Fruit fly (Drosophila melanogaster): ENCODE data around the gene Nup154.

Nup154 gene

DNA sequence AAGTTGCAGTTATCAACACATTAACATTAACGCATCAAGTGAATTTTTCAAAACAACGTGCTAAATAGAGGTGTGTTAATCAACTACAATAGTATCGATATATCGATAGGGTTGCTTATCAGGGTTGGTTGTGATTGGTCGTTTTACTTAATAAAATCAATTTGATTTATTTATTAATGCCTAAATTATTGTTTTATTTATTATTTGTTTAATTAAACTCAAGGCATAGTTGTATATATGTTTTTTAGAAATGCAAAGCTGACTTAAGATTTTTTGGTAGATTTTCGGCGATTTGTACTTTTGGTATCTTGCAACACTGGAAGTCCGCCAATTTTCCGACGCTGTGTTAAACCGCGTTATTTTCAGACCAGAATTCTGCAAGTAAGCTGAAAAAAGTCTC is 6.4 kb downstream of the Nup154 start, which contains the start of the genes Art8 and dUTPase (continued):
- TF ChIP-seq Rfx (GFP tag; IDR thresholded peaks at IDR 0.05) (peak; percentile 71), CG5953 (GFP tag; IDR thresholded peaks at IDR 0.05) (peak; percentile 63; the same call in 1 of the 2 replicates), CG43689 (GFP tag; IDR thresholded peaks at IDR 0.05) (no peak), B-H2 (GFP tag; optimal IDR thresholded peaks at IDR 0.05) (peak; percentile 68), Ets97D (GFP tag; optimal IDR thresholded peaks at IDR 0.05) (peak; percentile 66), CG2116 (GFP tag; optimal IDR thresholded peaks at IDR 0.05) (peak; percentile 98), CG30403 (GFP tag; optimal IDR thresholded peaks at IDR 0.05) (peak; percentile 87), bbx (GFP tag; IDR thresholded peaks at IDR 0.05; ENCODE audit: partially characterized antibody) (peak; percentile 79), hth (optimal IDR thresholded peaks at IDR 0.05) (no peak), Antp (GFP tag; optimal IDR thresholded peaks at IDR 0.05) (peak; percentile 39), CG4617 (GFP tag; optimal IDR thresholded peaks at IDR 0.05; ENCODE audit: borderline replicate concordance) (peak; percentile 80), crp (GFP tag; optimal IDR thresholded peaks at IDR 0.05) (no peak), C15 (GFP tag; IDR thresholded peaks at IDR 0.05) (0 out of 3 replicates have a peak, but pooled peaks have one; percentile 41), cato (GFP tag; optimal IDR thresholded peaks at IDR 0.05; ENCODE audit: borderline replicate concordance) (peak; percentile 57), CG2129 (GFP tag; IDR thresholded peaks at IDR 0.05; ENCODE audit: partially characterized antibody) (peak; percentile 89), CG9876 (GFP tag; optimal IDR thresholded peaks at IDR 0.05) (peak; percentile 10), Hmr (GFP tag; optimal IDR thresholded peaks at IDR 0.05) (no peak), nerfin-2 (GFP tag; IDR thresholded peaks at IDR 0.05; ENCODE audit: partially characterized antibody) (peak; percentile 67), CG9437 (GFP tag; optimal IDR thresholded peaks at IDR 0.05) (peak; percentile 17), Oli (tag; optimal IDR thresholded peaks at IDR 0.05) (peak; percentile 5), bsh (GFP tag; optimal IDR thresholded peaks at IDR 0.05) (peak in 1 of 2 experiments; percentile 70), unc-4 (GFP tag; IDR thresholded peaks at IDR 0.05; ENCODE audit: partially characterized antibody) (peak; percentile 93), fd3F (GFP tag; optimal IDR thresholded peaks at IDR 0.05) (peak; percentile 62), Ssrp (tag; optimal IDR thresholded peaks at IDR 0.05) (peak; percentile 70), odd (GFP tag; optimal IDR thresholded peaks at IDR 0.05) (no peak), caup (GFP tag; optimal IDR thresholded peaks at IDR 0.05; ENCODE audit: severe bottlenecking) (peak; percentile 61), tll (GFP tag; optimal IDR thresholded peaks at IDR 0.05) (no peak), az2 (GFP tag; optimal IDR thresholded peaks at IDR 0.05) (peak; percentile 76), CG10267 (tag; optimal IDR thresholded peaks at IDR 0.05) (peak; percentile 99), dm (GFP tag; optimal IDR thresholded peaks at IDR 0.05) (peak; percentile 63), ac (GFP tag; optimal IDR thresholded peaks at IDR 0.05) (no peak), CG10462 (GFP tag; optimal IDR thresholded peaks at IDR 0.05) (peak; percentile 45), Rx (GFP tag; IDR thresholded peaks at IDR 0.05) (no peak), ind (GFP tag; optimal IDR thresholded peaks at IDR 0.05) (peak; percentile 77), otp (GFP tag; IDR thresholded peaks at IDR 0.05) (peak; percentile 35; the same call in 1 of the 3 replicates), gsb-n (tag; optimal IDR thresholded peaks at IDR 0.05) (peak; percentile 75), nerfin-1 (tag; optimal IDR thresholded peaks at IDR 0.05) (peak; percentile 56), CG13894 (tag; optimal IDR thresholded peaks at IDR 0.05) (no peak), eyg (GFP tag; optimal IDR thresholded peaks at IDR 0.05) (no peak), lbe (GFP tag; optimal IDR thresholded peaks at IDR 0.05) (peak; percentile 85), Xrp1 (GFP tag; IDR thresholded peaks at IDR 0.05) (peak; percentile 80), dpn (GFP tag; optimal IDR thresholded peaks at IDR 0.05) (peak; percentile 50 to 84), mam (GFP tag; optimal IDR thresholded peaks at IDR 0.05) (peak; percentile 46), CG6791 (GFP tag; IDR thresholded peaks at IDR 0.05; ENCODE audit: partially characterized antibody) (peak; percentile 82), cas (GFP tag; IDR thresholded peaks at IDR 0.05) (peak; percentile 58; the same call in 1 of the 2 replicates), CG17359 (tag; optimal IDR thresholded peaks at IDR 0.05) (peak; percentile 66), zen (tag; optimal IDR thresholded peaks at IDR 0.05) (peak; percentile 82), Neu2 (GFP tag; optimal IDR thresholded peaks at IDR 0.05; ENCODE audit: borderline replicate concordance) (no peak), Lhr (GFP tag; optimal IDR thresholded peaks at IDR 0.05) (peak; percentile 53)
